Fruit fly (Drosophila melanogaster) S2 (cell line): ENCODE data around the gene bru2.

Experiments used
- CG8478 ChIP-seq: fragments of >200 bp; optimal IDR thresholded peaks from 2 replicates; lab custom pipeline; 2018
- CTCF ChIP-seq, 2 experiments: fragments of >200 bp; optimal IDR thresholded peaks; 2 replicates each; lab custom pipeline; 2018

dm6 chr2L:12435976-12436771, 92.2 kb downstream of the bru2 start:
- TF ChIP-seq CG8478 (lab: Kevin White, UChicago) = no peak
- TF ChIP-seq CTCF (optimal IDR thresholded peaks at IDR 0.05; lab: Kevin White, UChicago) = peak in 1 of 2 experiments; percentile 20
